Worm (Caenorhabditis elegans): ENCODE data around the gene F23B12.4.

Gene F23B12.4

DNA sequence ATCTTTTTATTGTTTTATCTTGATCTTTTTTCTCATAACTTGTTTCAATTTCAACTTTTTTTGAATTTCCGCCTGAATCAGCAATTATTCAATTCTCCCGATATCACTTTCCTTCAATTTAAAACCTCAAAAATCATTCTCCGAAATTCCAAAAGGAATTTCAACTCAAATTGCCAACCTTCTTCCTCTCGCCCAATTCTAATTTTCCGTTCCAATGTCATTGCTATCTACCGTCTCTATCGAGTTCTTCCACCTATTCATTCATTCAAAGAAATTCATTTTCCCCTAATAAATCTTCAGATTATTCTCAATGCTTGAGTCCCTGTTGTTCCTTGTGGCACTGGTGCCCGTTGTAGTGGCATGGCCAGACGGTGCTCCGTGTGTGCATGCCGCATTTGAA lies at the start of gene F23B12.4:
Gene F23B12.4 (plus strand): TSS at position 301 of the 400 bp plus-strand sequence.
- TF ChIP-seq lin-29 (GFP tag; IDR thresholded peaks at IDR 0.05) (no peak), ZK546.5 (tag; optimal IDR thresholded peaks at IDR 0.05) (no peak), ceh-44 (GFP tag; IDR thresholded peaks at IDR 0.05) (no peak), nhr-48 (tag; optimal IDR thresholded peaks at IDR 0.05) (no peak), Y75B8A.6 (GFP tag; IDR thresholded peaks at IDR 0.05) (no peak), aha-1 (tag) (no peak), ctbp-1 (GFP tag; IDR thresholded peaks at IDR 0.05) (no peak), cey-2 (tag; optimal IDR thresholded peaks at IDR 0.05; ENCODE audit: borderline replicate concordance, insufficient read depth) (no peak), F49E8.2 (tag; optimal IDR thresholded peaks at IDR 0.05; ENCODE audit: borderline replicate concordance) (no peak), T26A8.4 (GFP tag; IDR thresholded peaks at IDR 0.05) (no peak), unc-39 (tag; optimal IDR thresholded peaks at IDR 0.05) (no peak), nhr-11 (tag; optimal IDR thresholded peaks at IDR 0.05) (no peak), gei-8 (GFP tag; optimal IDR thresholded peaks at IDR 0.05) (no peak)

ce11 chrV:14391830-14392229 lies 49.1 kb upstream of the F23B12.4 start, which contains the start of gene C15H11.10:
Gene C15H11.10, plus strand, starts transcription at chrV:14392130.
- TF ChIP-seq hmg-1.1 (GFP tag; IDR thresholded peaks at IDR 0.05), result no peak
- TF ChIP-seq jun-1 (tag; optimal IDR thresholded peaks at IDR 0.05), result no peak
- TF ChIP-seq F37D6.2 (tag; optimal IDR thresholded peaks at IDR 0.05), result no peak
- TF ChIP-seq ceh-20 (GFP tag; IDR thresholded peaks at IDR 0.05), result no peak
- TF ChIP-seq hlh-11 (tag; optimal IDR thresholded peaks at IDR 0.05), result no peak

DNA sequence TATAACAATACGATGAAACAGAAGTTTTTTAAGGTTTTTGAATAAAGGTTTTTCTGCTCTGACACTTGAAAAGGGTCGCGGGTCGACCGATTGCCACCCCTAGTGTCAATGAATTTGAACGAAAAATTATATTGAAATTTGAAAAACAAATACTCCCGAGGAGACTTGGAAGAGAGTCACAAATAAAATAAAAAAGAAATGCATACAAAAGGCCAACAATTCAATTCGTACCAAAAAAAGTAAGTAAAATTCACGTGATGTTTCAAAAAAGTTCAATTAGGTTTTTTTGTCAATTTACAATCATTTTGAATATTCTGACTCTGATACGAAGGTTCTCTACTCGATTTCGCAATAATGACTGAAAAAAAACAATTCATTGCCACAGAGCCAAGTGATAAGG lies 47.4 kb upstream of the F23B12.4 start, which contains the start of gene C15H11.1:
Gene C15H11.1 (plus strand): TSS at position 301 of the 400 bp plus-strand sequence.
- TF ChIP-seq spr-3 (GFP tag; optimal IDR thresholded peaks at IDR 0.05) (no peak), lim-7 (GFP tag; IDR thresholded peaks at IDR 0.05) (no peak), pha-4 (GFP tag; IDR thresholded peaks at IDR 0.05) (no peak), pha-4 (tag; optimal IDR thresholded peaks at IDR 0.05) (no peak), mxl-3 (GFP tag; optimal IDR thresholded peaks at IDR 0.05) (no peak), F44E2.7 (GFP tag; IDR thresholded peaks at IDR 0.05) (no peak), D1046.2 (GFP tag; IDR thresholded peaks at IDR 0.05) (no peak)

ce11 chrV:14394743-14395142 lies 46.2 kb upstream of the F23B12.4 start, which contains the start of gene C15H11.13:
Gene C15H11.13, plus strand, starts transcription at chrV:14395043.
- TF ChIP-seq pqm-1 (tag; optimal IDR thresholded peaks at IDR 0.05) (no peak), lir-3 (tag; optimal IDR thresholded peaks at IDR 0.05) (no peak), nhr-28 (tag; optimal IDR thresholded peaks at IDR 0.05) (no peak), zfp-3 (GFP tag; conservative IDR thresholded peaks at IDR 0.05) (no peak), lin-29 (GFP tag; IDR thresholded peaks at IDR 0.05) (no peak)

DNA sequence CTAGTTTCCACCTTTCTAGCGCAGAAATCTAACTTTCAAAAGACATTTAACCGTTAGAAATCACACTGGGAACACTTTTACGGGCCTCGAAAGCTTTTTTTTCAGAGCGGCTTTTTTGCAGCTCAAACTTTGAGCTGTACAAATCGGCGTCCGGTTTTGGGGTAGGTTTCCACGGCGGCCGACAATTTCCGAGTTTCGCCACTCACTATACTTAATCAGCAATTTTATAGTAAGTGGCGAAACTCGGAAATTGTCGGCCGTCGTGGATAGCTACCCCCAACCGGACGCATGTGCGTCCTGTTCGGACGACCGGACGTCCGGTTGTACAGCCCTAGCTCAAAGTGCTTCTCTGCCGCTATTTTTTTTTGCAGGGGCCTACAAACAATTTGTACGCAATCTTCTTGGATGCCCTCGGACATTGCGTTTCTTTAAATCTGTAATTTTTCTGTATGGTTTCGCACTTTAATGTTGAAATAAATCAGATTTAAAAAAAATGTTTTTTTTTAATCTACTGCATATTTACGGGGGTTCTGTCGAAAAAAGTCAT lies 44.7 kb upstream of the F23B12.4 start:
- TF ChIP-seq vab-7 (GFP tag; IDR thresholded peaks at IDR 0.05) (no peak), hmg-1.1 (GFP tag; IDR thresholded peaks at IDR 0.05) (no peak), F26F4.8 (GFP tag; conservative IDR thresholded peaks at IDR 0.05) (no peak), snpc-4 (tag; optimal IDR thresholded peaks at IDR 0.05) (no peak), snpc-1.2 (GFP tag; IDR thresholded peaks at IDR 0.05) (no peak), dve-1 (tag; optimal IDR thresholded peaks at IDR 0.05; ENCODE audit: insufficient read depth) (no peak), unc-130 (GFP tag; optimal IDR thresholded peaks at IDR 0.05) (no peak), lin-15B (tag; optimal IDR thresholded peaks at IDR 0.05) (no peak), aly-2 (tag; optimal IDR thresholded peaks at IDR 0.05) (no peak), Y105C5A.15 (GFP tag; IDR thresholded peaks at IDR 0.05) (no peak), daf-16 (GFP tag; optimal IDR thresholded peaks at IDR 0.05) (no peak), daf-16 (tag; optimal IDR thresholded peaks at IDR 0.05) (no peak), nhr-111 (GFP tag; optimal IDR thresholded peaks at IDR 0.05) (no peak), spr-3 (GFP tag; optimal IDR thresholded peaks at IDR 0.05) (no peak), lir-3 (tag; optimal IDR thresholded peaks at IDR 0.05) (no peak)
